Worm (Caenorhabditis elegans) whole organism, young adult: Measurements from ENCODE around the gene lgc-29.

ENCODE experiments used
- B0019.2 ChIP-seq: fragments of 200-800 bp; sonication (Bioruptor generic); conservative IDR thresholded peaks from 2 replicates; pipeline ENCODE4 v1.3.6; 2022; ENCODE audit warnings: missing genetic modification reagents, missing genetic modification characterization, missing compliant biosample characterization
- B0035.1 ChIP-seq: sonication (generic microtip); optimal IDR thresholded peaks from 2 replicates; lab custom pipeline; 2016; ENCODE audit warnings: missing genetic modification characterization, mild to moderate bottlenecking, missing compliant biosample characterization, missing genotype, missing genetic modification reagents
- F37B4.10 ChIP-seq: fragments of 200-800 bp; sonication (Bioruptor generic); IDR thresholded peaks from 2 replicates; pipeline ENCODE4 v1.3.6; 2022; ENCODE audit warnings: missing genetic modification characterization, missing compliant biosample characterization
- F52B5.7 ChIP-seq: sonication (generic microtip); optimal IDR thresholded peaks from 2 replicates; lab custom pipeline; 2016; ENCODE audit warnings: mild to moderate bottlenecking, missing genetic modification characterization, missing compliant biosample characterization
- F57A8.1 ChIP-seq: fragments of 200-800 bp; sonication (Bioruptor generic); optimal IDR thresholded peaks from 2 replicates; lab custom pipeline; 2018; ENCODE audit warnings: mild to moderate bottlenecking, missing genetic modification characterization, moderate library complexity, missing compliant biosample characterization
- K11D2.4 ChIP-seq: fragments of 200-800 bp; sonication (Bioruptor generic); IDR thresholded peaks from 2 replicates; pipeline ENCODE4 v1.3.6; 2022; ENCODE audit warnings: missing genetic modification reagents, missing genetic modification characterization, missing compliant biosample characterization
- T07F8.4 ChIP-seq: sonication (generic microtip); optimal IDR thresholded peaks from 2 replicates; lab custom pipeline; 2016; ENCODE audit warnings: mild to moderate bottlenecking, missing genetic modification characterization, moderate library complexity, missing compliant biosample characterization
- T26A5.8 ChIP-seq: sonication (generic microtip); optimal IDR thresholded peaks from 2 replicates; lab custom pipeline; 2016; ENCODE audit warnings: missing genetic modification characterization, missing compliant biosample characterization
- Y53G8AR.9 ChIP-seq: fragments of 200-800 bp; sonication (Bioruptor generic); conservative IDR thresholded peaks from 2 replicates; pipeline ENCODE4 v1.3.6; 2022; ENCODE audit warnings: missing genetic modification reagents, missing genetic modification characterization, missing compliant biosample characterization
- ama-1 ChIP-seq, 3 experiments: fragments of 150-350 bp in 1 of 3; sonication (generic microtip) in 2 of 3; optimal IDR thresholded peaks; 2 replicates each; lab custom pipeline; 2014 to 2018; ENCODE audit warnings: missing biosample characterization in 2 of 3, missing genetic modification characterization in 2 of 3, missing genetic modification reagents in 2 of 3
- aptf-3 ChIP-seq: fragments of 200-800 bp; sonication (Bioruptor generic); IDR thresholded peaks from 2 replicates; pipeline ENCODE4 v1.3.6; 2022; ENCODE audit warnings: missing genetic modification characterization, missing compliant biosample characterization
- atf-7 ChIP-seq: sonication (generic microtip); optimal IDR thresholded peaks from 2 replicates; lab custom pipeline; 2017; ENCODE audit warnings: mild to moderate bottlenecking, missing genetic modification characterization, missing compliant biosample characterization
- attf-5 ChIP-seq: fragments of 200-800 bp; sonication (Bioruptor generic); optimal IDR thresholded peaks from 2 replicates; lab custom pipeline; 2018; ENCODE audit warnings: mild to moderate bottlenecking, missing genetic modification characterization, missing compliant biosample characterization
- cebp-1 ChIP-seq, 2 experiments: fragments of 200-800 bp in 1 of 2; sonication (Bioruptor generic) in 1 of 2; sonication (generic microtip) in 1 of 2; IDR thresholded peaks in 1 of 2; optimal IDR thresholded peaks in 1 of 2; 2 replicates each; pipeline versions ENCODE4 v1.3.6 to Lab custom; 2017 to 2022; ENCODE audit warnings: missing compliant biosample characterization in 2 of 2, missing genetic modification characterization in 2 of 2, mild to moderate bottlenecking in 1 of 2, missing genetic modification reagents in 1 of 2, moderate library complexity in 1 of 2
- ceh-27 ChIP-seq: fragments of 200-800 bp; sonication (Bioruptor generic); optimal IDR thresholded peaks from 2 replicates; lab custom pipeline; 2018; ENCODE audit warnings: mild to moderate bottlenecking, missing genetic modification characterization, moderate library complexity, missing compliant biosample characterization
- ceh-40 ChIP-seq: fragments of 200-800 bp; sonication (Bioruptor generic); IDR thresholded peaks from 2 replicates; pipeline ENCODE4 v1.3.6; 2022; ENCODE audit warnings: missing genetic modification characterization, missing compliant biosample characterization
- ceh-79 ChIP-seq: sonication (generic microtip); optimal IDR thresholded peaks from 2 replicates; lab custom pipeline; 2017; ENCODE audit warnings: mild to moderate bottlenecking, missing genetic modification characterization, missing compliant biosample characterization
- ceh-91 ChIP-seq: fragments of 200-800 bp; sonication (Bioruptor generic); IDR thresholded peaks from 2 replicates; pipeline ENCODE4 v1.3.6; 2022; ENCODE audit warnings: missing genetic modification reagents, missing genetic modification characterization, missing compliant biosample characterization
- chd-7 ChIP-seq: sonication (generic microtip); optimal IDR thresholded peaks from 2 replicates; lab custom pipeline; 2016; ENCODE audit warnings: mild to moderate bottlenecking, missing genetic modification characterization, moderate library complexity, missing compliant biosample characterization
- dpff-1 ChIP-seq: sonication (generic microtip); optimal IDR thresholded peaks from 2 replicates; lab custom pipeline; 2017; ENCODE audit warnings: mild to moderate bottlenecking, missing genetic modification characterization, missing compliant biosample characterization
- egl-18 ChIP-seq: fragments of 200-800 bp; sonication (Bioruptor generic); IDR thresholded peaks from 2 replicates; pipeline ENCODE4 v1.3.6; 2022; ENCODE audit warnings: missing genetic modification reagents, missing genetic modification characterization, missing compliant biosample characterization
- hlh-26 ChIP-seq: fragments of 200-800 bp; sonication (Bioruptor generic); conservative IDR thresholded peaks from 2 replicates; pipeline ENCODE4 v1.3.6; 2022; ENCODE audit warnings: missing genetic modification reagents, missing genetic modification characterization, missing compliant biosample characterization
- hsf-1 ChIP-seq: fragments of 200-800 bp; sonication (Bioruptor generic); IDR thresholded peaks from 2 replicates; pipeline ENCODE4 v1.3.6; 2022; ENCODE audit warnings: missing genetic modification reagents, missing genetic modification characterization, missing compliant biosample characterization
- lin-54 ChIP-seq: fragments of 200-800 bp; sonication (Bioruptor generic); optimal IDR thresholded peaks from 2 replicates; lab custom pipeline; 2018; ENCODE audit warnings: mild to moderate bottlenecking, missing genetic modification characterization, missing compliant biosample characterization
- lir-1 ChIP-seq: fragments of 200-800 bp; sonication (Bioruptor generic); conservative IDR thresholded peaks from 2 replicates; pipeline ENCODE4 v1.3.6; 2022; ENCODE audit warnings: missing genetic modification reagents, missing genetic modification characterization, missing compliant biosample characterization
- lsl-1 ChIP-seq: fragments of 200-800 bp; sonication (Bioruptor generic); optimal IDR thresholded peaks from 2 replicates; lab custom pipeline; 2018; ENCODE audit warnings: mild to moderate bottlenecking, missing genetic modification characterization, moderate library complexity, missing compliant biosample characterization
- lsy-27 ChIP-seq: sonication (generic microtip); optimal IDR thresholded peaks from 2 replicates; lab custom pipeline; 2017; ENCODE audit warnings: missing genetic modification characterization, mild to moderate bottlenecking, missing compliant biosample characterization, antibody characterized with exemption, missing genotype, borderline replicate concordance; ENCODE audit not compliant: insufficient read depth
- madf-10 ChIP-seq: sonication (generic microtip); optimal IDR thresholded peaks from 2 replicates; lab custom pipeline; 2016; ENCODE audit warnings: mild to moderate bottlenecking, missing genetic modification characterization, missing compliant biosample characterization
- madf-6 ChIP-seq: fragments of 200-800 bp; sonication (Bioruptor generic); IDR thresholded peaks from 2 replicates; pipeline ENCODE4 v1.3.6; 2022; ENCODE audit warnings: missing genetic modification reagents, missing genetic modification characterization, missing compliant biosample characterization
- nfya-2 ChIP-seq: fragments of 200-800 bp; sonication (Bioruptor generic); IDR thresholded peaks from 2 replicates; pipeline ENCODE4 v1.3.6; 2022; ENCODE audit warnings: missing genetic modification reagents, missing genetic modification characterization, missing compliant biosample characterization
- nhr-120 ChIP-seq: fragments of 200-800 bp; sonication (Bioruptor generic); IDR thresholded peaks from 2 replicates; pipeline ENCODE4 v1.3.6; 2022; ENCODE audit warnings: missing genetic modification characterization, missing compliant biosample characterization
- nhr-80 ChIP-seq: sonication (generic microtip); optimal IDR thresholded peaks from 2 replicates; lab custom pipeline; 2016; ENCODE audit warnings: missing genetic modification characterization, missing compliant biosample characterization
- nhr-90 ChIP-seq: sonication (generic microtip); optimal IDR thresholded peaks from 2 replicates; lab custom pipeline; 2016; ENCODE audit warnings: missing genotype, mild to moderate bottlenecking, missing genetic modification characterization, missing compliant biosample characterization
- sdz-38 ChIP-seq: sonication (generic microtip); optimal IDR thresholded peaks from 2 replicates; lab custom pipeline; 2016; ENCODE audit warnings: missing genotype, missing genetic modification characterization, missing compliant biosample characterization
- sea-2 ChIP-seq: fragments of 200-800 bp; sonication (Bioruptor generic); IDR thresholded peaks from 2 replicates; pipeline ENCODE4 v1.3.6; 2022; ENCODE audit warnings: missing genetic modification characterization, missing compliant biosample characterization
- snpc-1.3 ChIP-seq: sonication (generic microtip); optimal IDR thresholded peaks from 2 replicates; lab custom pipeline; 2017; ENCODE audit warnings: missing genetic modification characterization, mild to moderate bottlenecking, missing compliant biosample characterization, antibody characterized with exemption, moderate library complexity, missing genotype, missing genetic modification reagents; ENCODE audit not compliant: insufficient read depth
- snpc-4 ChIP-seq, 5 experiments: fragments of 150-350 bp in 1 of 5; sonication (generic microtip) in 4 of 5; optimal IDR thresholded peaks; 2 replicates each; lab custom pipeline; 2014 to 2018; ENCODE audit warnings: missing genetic modification characterization in 5 of 5, missing biosample characterization in 3 of 5, antibody characterized with exemption in 2 of 5, mild to moderate bottlenecking in 2 of 5, missing compliant biosample characterization in 2 of 5, missing genotype in 2 of 5, moderate library complexity in 2 of 5, missing genetic modification reagents in 1 of 5
- tbp1 ChIP-seq: fragments of 200-800 bp; sonication (Bioruptor generic); optimal IDR thresholded peaks from 2 replicates; lab custom pipeline; 2018; ENCODE audit warnings: mild to moderate bottlenecking, missing genetic modification characterization, missing compliant biosample characterization
- tlf-1 ChIP-seq: fragments of 200-800 bp; sonication (Bioruptor generic); optimal IDR thresholded peaks from 2 replicates; lab custom pipeline; 2018; ENCODE audit warnings: mild to moderate bottlenecking, missing genetic modification characterization, missing compliant biosample characterization
- xnd-1 ChIP-seq: sonication (generic microtip); optimal IDR thresholded peaks from 2 replicates; lab custom pipeline; 2016; ENCODE audit warnings: missing genotype, missing genetic modification reagents, missing genetic modification characterization, missing compliant biosample characterization
- zfh-2 ChIP-seq: fragments of 200-800 bp; sonication (Bioruptor generic); conservative IDR thresholded peaks from 2 replicates; pipeline ENCODE4 v1.3.6; 2022; ENCODE audit warnings: missing genetic modification reagents, missing genetic modification characterization, missing compliant biosample characterization
- zim-3 ChIP-seq: sonication (generic microtip); optimal IDR thresholded peaks from 2 replicates; lab custom pipeline; 2017; ENCODE audit warnings: mild to moderate bottlenecking, missing genetic modification characterization, moderate library complexity, missing compliant biosample characterization
- ztf-18 ChIP-seq: sonication (generic microtip); optimal IDR thresholded peaks from 2 replicates; lab custom pipeline; 2016; ENCODE audit warnings: missing genotype, mild to moderate bottlenecking, missing genetic modification characterization, missing compliant biosample characterization
- ztf-6 ChIP-seq: fragments of 200-800 bp; sonication (Bioruptor generic); IDR thresholded peaks from 2 replicates; pipeline ENCODE4 v1.3.6; 2022; ENCODE audit warnings: missing genetic modification reagents, missing genetic modification characterization, missing compliant biosample characterization

Gene lgc-29

DNA sequence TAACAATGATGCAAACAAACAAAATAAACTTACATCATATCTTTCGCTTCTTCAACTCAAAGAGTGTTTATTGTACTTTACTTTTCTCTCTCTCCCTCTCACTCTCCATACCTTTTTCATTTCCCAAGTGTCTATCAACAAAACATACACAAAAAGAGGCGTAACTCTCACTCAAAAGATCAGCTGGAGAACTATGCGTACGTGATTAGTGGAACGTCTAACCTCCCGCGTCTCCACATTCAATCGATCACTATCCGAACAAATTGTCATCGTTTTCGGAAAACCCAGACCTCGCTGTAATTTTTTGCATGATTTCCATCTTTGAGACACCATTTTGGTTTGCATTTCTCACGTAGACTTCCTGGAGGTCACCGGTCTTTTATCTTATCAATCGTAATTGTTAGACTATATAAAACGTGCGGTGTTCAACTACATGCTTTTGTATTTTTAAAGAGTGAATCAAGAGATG is 7.3 kb upstream of the lgc-29 start, which contains the start of gene nhr-57 (continued):
- TF ChIP-seq tbp1 (GFP tag; lab: Kevin White, UChicago) (peak; percentile 33), attf-5 (GFP tag; lab: Kevin White, UChicago) (peak; percentile 29), lir-1 (no peak), aptf-3 (GFP tag; lab: Robert Waterston, UW) (no peak)
- TF ChIP-seq, all 124 proteins: peak for 19

DNA sequence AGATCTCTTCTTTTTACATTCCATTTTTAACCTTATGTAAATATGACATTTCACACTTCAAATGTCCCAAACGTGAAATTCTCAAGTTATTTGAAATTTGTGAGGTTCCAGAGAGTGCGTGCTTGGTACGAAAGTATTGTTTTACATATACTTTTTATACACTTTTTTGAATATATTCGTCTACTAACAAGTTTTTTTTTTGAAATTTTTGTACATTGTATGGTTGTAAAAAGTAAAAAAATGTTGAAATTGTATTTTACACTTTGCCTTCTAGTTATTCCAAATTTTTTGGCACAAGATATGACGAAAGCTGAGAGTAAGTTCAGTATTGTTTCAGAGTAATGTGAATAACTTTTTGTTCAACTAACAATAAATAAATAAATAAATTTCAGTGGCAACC is 4.1 kb upstream of the lgc-29 start, which contains the start of gene lgc-1:
lgc-1 (plus strand) TSS at position 301 of the 400 bp plus-strand sequence.
- TF ChIP-seq sdz-38 (no peak), B0035.1 (tag; lab: Kevin White, UChicago) (no peak), xnd-1 (tag; lab: Kevin White, UChicago) (no peak), K11D2.4 (GFP tag; lab: Robert Waterston, UW) (no peak), nhr-90 (tag; lab: Kevin White, UChicago) (no peak), ceh-40 (GFP tag; lab: Robert Waterston, UW) (no peak), zfh-2 (GFP tag; lab: Robert Waterston, UW) (no peak), madf-10 (tag; lab: Kevin White, UChicago) (no peak), ztf-18 (tag; lab: Kevin White, UChicago) (no peak), nfya-2 (GFP tag; lab: Robert Waterston, UW) (no peak), T26A5.8 (tag; lab: Kevin White, UChicago) (no peak), dpff-1 (no peak), atf-7 (tag; lab: Kevin White, UChicago) (no peak), snpc-1.3 (tag; lab: Kevin White, UChicago) (no peak), lsy-27 (tag; lab: Kevin White, UChicago) (no peak), cebp-1 (GFP tag; IDR thresholded peaks at IDR 0.05; lab: Robert Waterston, UW) (no peak), cebp-1 (tag; optimal IDR thresholded peaks at IDR 0.05; lab: Kevin White, UChicago) (no peak)

- TF ChIP-seq lsl-1 (GFP tag; lab: Kevin White, UChicago), result peak; percentile 3
- TF ChIP-seq tlf-1 (GFP tag; lab: Kevin White, UChicago), result no peak
- TF ChIP-seq F37B4.10 (GFP tag; lab: Robert Waterston, UW), result no peak
- peak; percentile 44 for TF ChIP-seq lin-54
- no peak for TF ChIP-seq ztf-6 (GFP tag; lab: Robert Waterston, UW)
- TF ChIP-seq T07F8.4 (tag; lab: Kevin White, UChicago), result no peak
- no peak for TF ChIP-seq chd-7 (tag; lab: Kevin White, UChicago)
- no peak for TF ChIP-seq sdz-38
- no peak for TF ChIP-seq B0019.2 (GFP tag; lab: Robert Waterston, UW)
- TF ChIP-seq egl-18 (GFP tag; lab: Robert Waterston, UW), result no peak
- no peak for TF ChIP-seq F52B5.7 (tag; lab: Kevin White, UChicago)
- no peak for TF ChIP-seq ama-1 (optimal IDR thresholded peaks at IDR 0.05; lab: Kevin White, UChicago)
- TF ChIP-seq ama-1 (GFP tag; optimal IDR thresholded peaks at IDR 0.05; lab: Kevin White, UChicago), result no peak
- TF ChIP-seq ceh-91, result no peak
- TF ChIP-seq snpc-4 (GFP tag; optimal IDR thresholded peaks at IDR 0.05; lab: Kevin White, UChicago), result no peak
- TF ChIP-seq snpc-4 (tag; optimal IDR thresholded peaks at IDR 0.05; lab: Kevin White, UChicago), result peak in 3 of 4 experiments; percentile 7 to 37 (median 23)
- no peak for TF ChIP-seq Y53G8AR.9 (GFP tag; lab: Robert Waterston, UW)
- TF ChIP-seq ceh-27 (GFP tag; lab: Kevin White, UChicago), result peak; percentile 29
- no peak for TF ChIP-seq zim-3 (tag; lab: Kevin White, UChicago)
- TF ChIP-seq nhr-80, result peak; percentile 71
- no peak for TF ChIP-seq nhr-120
- TF ChIP-seq ztf-18 (tag; lab: Kevin White, UChicago), result no peak
- TF ChIP-seq hsf-1 (GFP tag; lab: Robert Waterston, UW), result no peak
- no peak for TF ChIP-seq sea-2
- no peak for TF ChIP-seq F57A8.1 (GFP tag; lab: Kevin White, UChicago)
- no peak for TF ChIP-seq hlh-26 (GFP tag; lab: Robert Waterston, UW)
- no peak for TF ChIP-seq ceh-79 (tag; lab: Kevin White, UChicago)
- TF ChIP-seq madf-6 (GFP tag; lab: Robert Waterston, UW), result peak; percentile 50; the same call in 1 of the 2 replicates
- TF ChIP-seq attf-5 (GFP tag; lab: Kevin White, UChicago), result peak; percentile 56
These were observed 4.2 kb downstream of the lgc-29 start for ce11 chrV:4143034-4143433.
